Fruit fly (Drosophila melanogaster): ENCODE data around the gene Pten.

Gene Pten

dm6 chr2L:10246785-10247190 is 14.1 kb downstream of the Pten start, which contains the start of gene chico (continued):
- TF ChIP-seq CG3995 (GFP tag; optimal IDR thresholded peaks at IDR 0.05) (no peak), trem (tag; optimal IDR thresholded peaks at IDR 0.05) (peak; percentile 80), stwl (tag; optimal IDR thresholded peaks at IDR 0.05) (peak; percentile 97), shn (GFP tag; optimal IDR thresholded peaks at IDR 0.05) (no peak), zen2 (GFP tag; IDR thresholded peaks at IDR 0.05; ENCODE audit: partially characterized antibody) (no peak; the same call in 2 of the 3 replicates), tll (GFP tag; optimal IDR thresholded peaks at IDR 0.05) (no peak), gem (tag; optimal IDR thresholded peaks at IDR 0.05) (no peak), Hr51 (GFP tag; optimal IDR thresholded peaks at IDR 0.05) (no peak), CG2116 (GFP tag; optimal IDR thresholded peaks at IDR 0.05) (peak; percentile 68), crol (GFP tag; IDR thresholded peaks at IDR 0.05) (no peak), hbn (GFP tag; IDR thresholded peaks at IDR 0.05; ENCODE audit: partially characterized antibody) (peak; percentile 52), CG17359 (tag; optimal IDR thresholded peaks at IDR 0.05) (no peak), CG16815 (GFP tag; optimal IDR thresholded peaks at IDR 0.05) (no peak), CG9727 (GFP tag; optimal IDR thresholded peaks at IDR 0.05) (no peak), crp (GFP tag; optimal IDR thresholded peaks at IDR 0.05) (no peak), Sry-δ (GFP tag; optimal IDR thresholded peaks at IDR 0.05) (peak; percentile 93), danr (GFP tag; IDR thresholded peaks at IDR 0.05) (no peak), Eip74EF (GFP tag; optimal IDR thresholded peaks at IDR 0.05) (no peak), Gug (GFP tag; IDR thresholded peaks at IDR 0.05) (no peak), zen (tag; optimal IDR thresholded peaks at IDR 0.05) (no peak), CTCF (GFP tag; optimal IDR thresholded peaks at IDR 0.05) (no peak), Neu2 (GFP tag; optimal IDR thresholded peaks at IDR 0.05; ENCODE audit: borderline replicate concordance) (no peak), bbx (GFP tag; IDR thresholded peaks at IDR 0.05; ENCODE audit: partially characterized antibody) (peak; percentile 74), odd (GFP tag; optimal IDR thresholded peaks at IDR 0.05) (no peak), CG7987 (GFP tag; optimal IDR thresholded peaks at IDR 0.05) (peak; percentile 29), caup (GFP tag; optimal IDR thresholded peaks at IDR 0.05; ENCODE audit: severe bottlenecking) (no peak), gt (GFP tag; IDR thresholded peaks at IDR 0.05) (no peak), sug (tag; optimal IDR thresholded peaks at IDR 0.05) (peak; percentile 50), gro (GFP tag; optimal IDR thresholded peaks at IDR 0.05) (peak; percentile 47), twi (tag; optimal IDR thresholded peaks at IDR 0.05) (peak; percentile 19), ara (GFP tag; IDR thresholded peaks at IDR 0.05) (no peak), phol (tag; optimal IDR thresholded peaks at IDR 0.05) (peak; percentile 43), CG11560 (tag; IDR thresholded peaks at IDR 0.05) (peak; percentile 99), CHES-1-like (GFP tag; optimal IDR thresholded peaks at IDR 0.05) (peak; percentile 18), CG3726 (GFP tag; IDR thresholded peaks at IDR 0.05) (no peak), nmo (GFP tag; optimal IDR thresholded peaks at IDR 0.05) (peak; percentile 63), MESR4 (GFP tag; optimal IDR thresholded peaks at IDR 0.05) (peak; percentile 79), Stat92E (GFP tag; optimal IDR thresholded peaks at IDR 0.05) (peak in 1 of 3 experiments; percentile 17), CG10565 (GFP tag; optimal IDR thresholded peaks at IDR 0.05) (no peak), Atf3 (GFP tag; optimal IDR thresholded peaks at IDR 0.05) (no peak), CG2202 (tag; optimal IDR thresholded peaks at IDR 0.05) (no peak), Xrp1 (GFP tag; IDR thresholded peaks at IDR 0.05) (no peak), prd (optimal IDR thresholded peaks at IDR 0.05) (no peak), prd (GFP tag; IDR thresholded peaks at IDR 0.05) (no peak), exex (tag; optimal IDR thresholded peaks at IDR 0.05) (no peak), Rx (GFP tag; IDR thresholded peaks at IDR 0.05) (no peak), repo (GFP tag; optimal IDR thresholded peaks at IDR 0.05) (no peak), cad (GFP tag; optimal IDR thresholded peaks at IDR 0.05) (no peak), CG4617 (GFP tag; optimal IDR thresholded peaks at IDR 0.05; ENCODE audit: borderline replicate concordance) (peak; percentile 63), nerfin-1 (tag; optimal IDR thresholded peaks at IDR 0.05) (peak; percentile 93)
